Fruit fly (Drosophila melanogaster) whole organism, embryonic: ENCODE results near the gene CG14383.
A peak's percentile ranks its signal among the peaks of the same experiment; 100 is the strongest.

Experiments
- BtbVII ChIP-seq: fragments of 200-800 bp; sonication (Bioruptor generic); optimal IDR thresholded peaks from 3 replicates; lab custom pipeline; 2017; ENCODE audit warnings: missing biosample characterization, mild to moderate bottlenecking, missing genetic modification characterization
- CG10462 ChIP-seq: fragments of 200-800 bp; sonication (Bioruptor generic); optimal IDR thresholded peaks from 2 replicates; lab custom pipeline; 2016; ENCODE audit warnings: missing biosample characterization, missing genetic modification characterization
- CG10543 ChIP-seq: fragments of 200-800 bp; sonication (Bioruptor generic); optimal IDR thresholded peaks from 3 replicates; lab custom pipeline; 2017; ENCODE audit warnings: missing biosample characterization, mild to moderate bottlenecking, missing genetic modification characterization, moderate library complexity
- CG10959 ChIP-seq: fragments of 200-800 bp; sonication (Bioruptor generic); IDR thresholded peaks from 2 replicates; pipeline ENCODE4 v1.3.6; 2022; ENCODE audit warnings: missing biosample characterization, missing genetic modification characterization
- CG11093 ChIP-seq: fragments of 200-800 bp; sonication (Bioruptor generic); IDR thresholded peaks from 3 replicates; pipeline ENCODE4 v1.3.6; 2022; ENCODE audit warnings: missing biosample characterization, missing genetic modification characterization
- CG12744 ChIP-seq: fragments of 200-800 bp; sonication (Bioruptor generic); optimal IDR thresholded peaks from 2 replicates; lab custom pipeline; 2016; ENCODE audit warnings: missing biosample characterization, missing genetic modification characterization
- CG13424 ChIP-seq: fragments of 200-800 bp; sonication (Bioruptor generic); optimal IDR thresholded peaks from 2 replicates; lab custom pipeline; 2019; ENCODE audit warnings: missing biosample characterization, mild to moderate bottlenecking, missing genetic modification characterization, moderate library complexity
- CG14965 ChIP-seq: fragments of 200-800 bp; sonication (Bioruptor generic); optimal IDR thresholded peaks from 2 replicates; lab custom pipeline; 2016; ENCODE audit warnings: missing biosample characterization, missing genetic modification characterization, borderline replicate concordance
- CG17186 ChIP-seq: fragments of 200-800 bp; sonication (Bioruptor generic); optimal IDR thresholded peaks from 3 replicates; lab custom pipeline; 2017; ENCODE audit warnings: missing biosample characterization, missing genetic modification reagents, missing genetic modification characterization
- CG17328 ChIP-seq: fragments of 200-800 bp; sonication (Bioruptor generic); IDR thresholded peaks from 2 replicates; pipeline ENCODE4 v1.3.6; 2022; ENCODE audit warnings: missing biosample characterization, missing genetic modification characterization
- CG2129 ChIP-seq: fragments of 200-800 bp; sonication (Bioruptor generic); IDR thresholded peaks from 2 replicates; pipeline ENCODE4 v1.3.6; 2022; ENCODE audit warnings: missing biosample characterization, missing genetic modification characterization; ENCODE audit not compliant: partially characterized antibody
- CG31365 ChIP-seq: fragments of 200-800 bp; sonication (Bioruptor generic); optimal IDR thresholded peaks from 2 replicates; lab custom pipeline; 2018; ENCODE audit warnings: missing biosample characterization, mild to moderate bottlenecking, missing genetic modification characterization
- CG3407 ChIP-seq: fragments of 200-800 bp; sonication (Bioruptor generic); optimal IDR thresholded peaks from 2 replicates; lab custom pipeline; 2018; ENCODE audit warnings: missing biosample characterization, mild to moderate bottlenecking, missing genetic modification characterization
- CG3838 ChIP-seq: fragments of 200-800 bp; sonication (Bioruptor generic); optimal IDR thresholded peaks from 3 replicates; lab custom pipeline; 2016; ENCODE audit warnings: missing biosample characterization, missing genetic modification characterization
- CG3847 ChIP-seq: fragments of 200-800 bp; sonication (Bioruptor generic); IDR thresholded peaks from 2 replicates; pipeline ENCODE4 v1.3.6; 2022; ENCODE audit warnings: missing biosample characterization, missing genetic modification characterization
- CG4617 ChIP-seq: fragments of 200-800 bp; sonication (Bioruptor generic); optimal IDR thresholded peaks from 3 replicates; lab custom pipeline; 2016; ENCODE audit warnings: missing biosample characterization, missing genetic modification characterization, borderline replicate concordance
- CG7357 ChIP-seq: fragments of 200-800 bp; sonication (Bioruptor generic); IDR thresholded peaks from 3 replicates; pipeline ENCODE4 v1.3.6; 2022; ENCODE audit warnings: missing biosample characterization, missing genetic modification characterization
- CG7745 ChIP-seq: fragments of 200-800 bp; sonication (Bioruptor generic); optimal IDR thresholded peaks from 2 replicates; lab custom pipeline; 2018; ENCODE audit warnings: missing biosample characterization, mild to moderate bottlenecking, missing genetic modification characterization, moderate library complexity
- CG8478 ChIP-seq: fragments of >200 bp; optimal IDR thresholded peaks from 2 replicates; lab custom pipeline; 2018
- CG9727 ChIP-seq: fragments of 200-800 bp; sonication (Bioruptor generic); optimal IDR thresholded peaks from 3 replicates; lab custom pipeline; 2017; ENCODE audit warnings: missing biosample characterization, mild to moderate bottlenecking, missing genetic modification characterization
- CHES-1-like ChIP-seq: fragments of 200-800 bp; sonication (Bioruptor generic); optimal IDR thresholded peaks from 2 replicates; lab custom pipeline; 2016; ENCODE audit warnings: missing biosample characterization, missing genetic modification characterization
- D19B ChIP-seq: fragments of 200-800 bp; sonication (Bioruptor generic); optimal IDR thresholded peaks from 2 replicates; lab custom pipeline; 2017; ENCODE audit warnings: missing biosample characterization, mild to moderate bottlenecking, missing genetic modification characterization
- Deaf1 ChIP-seq: fragments of 200-800 bp; optimal IDR thresholded peaks from 3 replicates; lab custom pipeline; 2019; ENCODE audit warnings: missing biosample characterization, mild to moderate bottlenecking, missing genetic modification characterization, moderate library complexity
- Drgx ChIP-seq: fragments of 200-800 bp; sonication (Bioruptor generic); IDR thresholded peaks from 2 replicates; pipeline ENCODE4 v1.3.6; 2022; ENCODE audit warnings: missing biosample characterization, missing genetic modification characterization
- E2f1 ChIP-seq: fragments of 200-800 bp; sonication (Bioruptor generic); IDR thresholded peaks from 2 replicates; pipeline ENCODE4 v1.3.6; 2022; ENCODE audit warnings: missing biosample characterization, missing genetic modification characterization
- ERR ChIP-seq: fragments of 200-800 bp; sonication (Bioruptor generic); optimal IDR thresholded peaks from 2 replicates; lab custom pipeline; 2016; ENCODE audit warnings: missing biosample characterization, missing genetic modification characterization
- Hand ChIP-seq: fragments of 200-800 bp; sonication (Bioruptor generic); optimal IDR thresholded peaks from 2 replicates; lab custom pipeline; 2017; ENCODE audit warnings: mild to moderate bottlenecking, missing biosample characterization, missing genetic modification reagents, missing genetic modification characterization
- Kr ChIP-seq: fragments of 200-800 bp; sonication (Bioruptor generic); optimal IDR thresholded peaks from 2 replicates; lab custom pipeline; 2017; ENCODE audit warnings: missing biosample characterization, mild to moderate bottlenecking, missing genetic modification characterization
- Neu2 ChIP-seq: fragments of 200-800 bp; sonication (Bioruptor generic); optimal IDR thresholded peaks from 3 replicates; lab custom pipeline; 2016; ENCODE audit warnings: missing biosample characterization, missing genetic modification characterization, borderline replicate concordance
- Opbp ChIP-seq: fragments of 200-800 bp; sonication (Bioruptor generic); IDR thresholded peaks from 3 replicates; pipeline ENCODE4 v1.3.6; 2022; ENCODE audit warnings: missing biosample characterization, missing genetic modification characterization; ENCODE audit not compliant: partially characterized antibody
- Optix ChIP-seq: fragments of 200-800 bp; sonication (Bioruptor generic); IDR thresholded peaks from 3 replicates; pipeline ENCODE4 v1.3.6; 2022; ENCODE audit warnings: missing biosample characterization, missing genetic modification characterization
- PHDP ChIP-seq: fragments of 200-800 bp; sonication (Bioruptor generic); optimal IDR thresholded peaks from 3 replicates; lab custom pipeline; 2018; ENCODE audit warnings: missing biosample characterization, mild to moderate bottlenecking, missing genetic modification characterization, moderate library complexity
- Sin3A ChIP-seq: fragments of >200 bp; optimal IDR thresholded peaks from 2 replicates; lab custom pipeline; 2018
- ato ChIP-seq: fragments of 200-800 bp; sonication (Bioruptor generic); IDR thresholded peaks from 2 replicates; pipeline ENCODE4 v1.3.6; 2022; ENCODE audit warnings: missing biosample characterization, missing genetic modification characterization; ENCODE audit not compliant: partially characterized antibody
- bbx ChIP-seq: fragments of 200-800 bp; sonication (Bioruptor generic); IDR thresholded peaks from 2 replicates; pipeline ENCODE4 v1.3.6; 2022; ENCODE audit warnings: missing biosample characterization, missing genetic modification characterization; ENCODE audit not compliant: partially characterized antibody
- cad ChIP-seq: fragments of >200 bp; optimal IDR thresholded peaks from 2 replicates; lab custom pipeline; 2017; ENCODE audit warnings: missing biosample characterization, missing genetic modification characterization
- chm ChIP-seq: fragments of 200-800 bp; sonication (Bioruptor generic); IDR thresholded peaks from 2 replicates; pipeline ENCODE4 v1.3.6; 2022; ENCODE audit warnings: missing biosample characterization, missing genetic modification characterization
- ci ChIP-seq: fragments of 200-800 bp; sonication (Bioruptor generic); IDR thresholded peaks from 3 replicates; pipeline ENCODE4 v1.3.6; 2022; ENCODE audit warnings: missing biosample characterization, missing genetic modification characterization
- cwo ChIP-seq: fragments of 200-800 bp; sonication (Bioruptor generic); optimal IDR thresholded peaks from 3 replicates; lab custom pipeline; 2017; ENCODE audit warnings: missing biosample characterization, missing genetic modification characterization, mild to moderate bottlenecking, moderate library complexity, missing genetic modification reagents
- ftz-f1 ChIP-seq: fragments of 200-800 bp; sonication (Bioruptor generic); optimal IDR thresholded peaks from 2 replicates; lab custom pipeline; 2016; ENCODE audit warnings: missing biosample characterization, missing genetic modification characterization
- klu ChIP-seq: fragments of 200-800 bp; sonication (Bioruptor generic); IDR thresholded peaks from 2 replicates; pipeline ENCODE4 v1.3.6; 2022; ENCODE audit warnings: missing biosample characterization, missing genetic modification characterization
- kni ChIP-seq: fragments of 200-800 bp; sonication (Bioruptor generic); optimal IDR thresholded peaks from 3 replicates; lab custom pipeline; 2017; ENCODE audit warnings: mild to moderate bottlenecking, missing biosample characterization, missing genetic modification reagents, missing genetic modification characterization
- knrl ChIP-seq: fragments of 200-800 bp; sonication (Bioruptor generic); IDR thresholded peaks from 3 replicates; pipeline ENCODE4 v1.3.6; 2022; ENCODE audit warnings: missing biosample characterization, missing genetic modification characterization; ENCODE audit not compliant: partially characterized antibody
- lab ChIP-seq: fragments of 200-800 bp; sonication (Bioruptor generic); optimal IDR thresholded peaks from 3 replicates; lab custom pipeline; 2017; ENCODE audit warnings: missing biosample characterization, missing genetic modification characterization, mild to moderate bottlenecking, moderate library complexity, missing genetic modification reagents
- nom ChIP-seq: fragments of 200-800 bp; sonication (Bioruptor generic); optimal IDR thresholded peaks from 2 replicates; lab custom pipeline; 2017; ENCODE audit warnings: missing biosample characterization, missing genetic modification characterization, mild to moderate bottlenecking, moderate library complexity, missing genetic modification reagents
- peb ChIP-seq: fragments of 200-800 bp; sonication (Bioruptor generic); IDR thresholded peaks from 2 replicates; pipeline ENCODE4 v1.3.6; 2022; ENCODE audit warnings: missing biosample characterization, missing genetic modification characterization
- pfk ChIP-seq: fragments of 200-800 bp; sonication (Bioruptor generic); optimal IDR thresholded peaks from 2 replicates; lab custom pipeline; 2018; ENCODE audit warnings: missing biosample characterization, mild to moderate bottlenecking, missing genetic modification characterization, moderate library complexity
- rib ChIP-seq: fragments of 200-800 bp; sonication (Bioruptor generic); IDR thresholded peaks from 2 replicates; pipeline ENCODE4 v1.3.6; 2022; ENCODE audit warnings: missing biosample characterization, missing genetic modification characterization
- tin ChIP-seq: fragments of 200-800 bp; sonication (Bioruptor generic); optimal IDR thresholded peaks from 3 replicates; lab custom pipeline; 2016; ENCODE audit warnings: missing biosample characterization, missing genetic modification characterization
- twi ChIP-seq: fragments of 200-800 bp; optimal IDR thresholded peaks from 2 replicates; lab custom pipeline; 2019; ENCODE audit warnings: missing biosample characterization, mild to moderate bottlenecking, missing genetic modification characterization, moderate library complexity
- wek ChIP-seq: fragments of 200-800 bp; sonication (Bioruptor generic); optimal IDR thresholded peaks from 3 replicates; lab custom pipeline; 2018; ENCODE audit warnings: missing biosample characterization, mild to moderate bottlenecking, missing genetic modification characterization, moderate library complexity

CG14383 gene

dm6 chr3R:13017623-13018036 lies 29.3 kb upstream of the CG14383 start (continued):
- TF ChIP-seq rib (GFP tag; lab: Robert Waterston, UW) (peak; percentile 67; the same call in 1 of the 2 replicates), klu (GFP tag; lab: Robert Waterston, UW) (no peak), cad (GFP tag; lab: Kevin White, UChicago) (no peak), D19B (GFP tag; lab: Kevin White, UChicago) (no peak), twi (tag; lab: Kevin White, UChicago) (no peak), CG10959 (GFP tag; lab: Robert Waterston, UW) (no peak), CG13424 (no peak), peb (GFP tag; lab: Robert Waterston, UW) (no peak), cwo (GFP tag; lab: Kevin White, UChicago) (peak; percentile 9), CG14965 (GFP tag; lab: Kevin White, UChicago) (no peak), CG17186 (GFP tag; lab: Kevin White, UChicago) (no peak), CG2129 (no peak), PHDP (tag; lab: Kevin White, UChicago) (no peak), CG9727 (GFP tag; lab: Kevin White, UChicago) (no peak), Deaf1 (no peak), CG4617 (no peak), CG11093 (no peak), CG10543 (GFP tag; lab: Kevin White, UChicago) (peak; percentile 62), lab (GFP tag; lab: Kevin White, UChicago) (peak; percentile 35), Sin3A (no peak), CG7357 (GFP tag; lab: Robert Waterston, UW) (no peak), CG3838 (GFP tag; lab: Kevin White, UChicago) (no peak), Opbp (no peak), CHES-1-like (no peak), ci (GFP tag; lab: Robert Waterston, UW) (no peak), Kr (no peak), BtbVII (GFP tag; lab: Kevin White, UChicago) (no peak), ato (GFP tag; lab: Robert Waterston, UW) (no peak), tin (no peak), Drgx (GFP tag; lab: Robert Waterston, UW) (peak; percentile 43), CG8478 (lab: Kevin White, UChicago) (no peak), CG3407 (GFP tag; lab: Kevin White, UChicago) (no peak), ftz-f1 (no peak), ERR (no peak), CG31365 (tag; lab: Kevin White, UChicago) (no peak)

DNA sequence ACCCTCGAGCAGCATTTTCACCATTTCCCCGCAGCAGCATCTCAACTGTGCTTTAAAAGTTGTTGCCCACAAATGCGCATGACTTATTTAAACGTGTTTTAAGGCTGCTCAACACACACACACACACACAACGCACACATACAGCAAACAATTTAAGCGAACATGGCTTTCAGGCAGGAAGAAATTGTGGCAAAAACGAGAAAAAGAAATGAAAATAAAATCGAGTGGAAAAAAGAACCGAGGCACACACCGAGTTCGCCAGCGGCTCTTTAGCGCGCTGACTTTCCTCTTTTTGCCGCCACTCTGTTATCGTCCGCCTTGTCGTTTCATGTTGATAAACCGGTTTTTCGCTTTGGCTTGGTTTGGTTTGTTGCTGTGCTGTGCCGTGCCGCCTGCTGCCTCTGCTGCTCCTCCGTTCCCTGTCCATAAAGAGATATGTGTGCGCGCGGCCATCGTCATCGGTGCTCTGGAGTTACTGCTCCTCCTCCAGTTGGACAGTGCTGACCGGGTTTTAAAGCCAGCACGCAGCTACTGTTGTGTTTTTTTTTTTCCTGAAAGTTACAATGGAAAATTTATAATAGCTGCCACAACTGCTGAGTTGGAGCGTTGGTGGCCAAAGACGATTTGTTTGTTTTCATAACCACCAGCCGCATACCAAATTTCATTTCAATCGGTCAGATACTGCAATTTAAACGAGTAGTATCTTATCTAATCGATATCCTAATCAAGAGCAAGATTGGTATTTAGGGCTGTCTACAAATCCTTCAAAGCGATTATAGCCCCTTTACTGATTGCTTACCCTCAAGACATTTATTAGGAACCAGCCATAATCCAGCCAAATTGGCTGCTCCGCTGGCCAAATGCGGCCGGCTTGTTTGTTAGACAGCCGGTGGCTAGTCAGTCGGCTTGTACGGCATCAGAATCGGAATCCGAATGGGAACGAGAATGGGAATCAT lies 27.8 kb upstream of the CG14383 start:
- TF ChIP-seq E2f1 (GFP tag; lab: Robert Waterston, UW) (no peak), bbx (GFP tag; lab: Robert Waterston, UW) (peak; percentile 9; the same call in 1 of the 2 replicates), wek (GFP tag; lab: Kevin White, UChicago) (no peak), kni (GFP tag; lab: Kevin White, UChicago) (peak; percentile 56), Neu2 (no peak), CG3847 (GFP tag; lab: Robert Waterston, UW) (0 out of 2 replicates have a peak, but pooled peaks have one; percentile 15), BtbVII (GFP tag; lab: Kevin White, UChicago) (no peak), CG7745 (tag; lab: Kevin White, UChicago) (no peak), CG12744 (GFP tag; lab: Kevin White, UChicago) (no peak), CG17328 (GFP tag; lab: Robert Waterston, UW) (no peak), CG10462 (GFP tag; lab: Kevin White, UChicago) (no peak), nom (GFP tag; lab: Kevin White, UChicago) (peak; percentile 68), pfk (GFP tag; lab: Kevin White, UChicago) (no peak), Optix (GFP tag; lab: Robert Waterston, UW) (no peak), chm (GFP tag; lab: Robert Waterston, UW) (no peak), knrl (GFP tag; lab: Robert Waterston, UW) (no peak), Hand (GFP tag; lab: Kevin White, UChicago) (no peak)
